Fruit fly (Drosophila melanogaster) whole organism, embryonic: ENCODE data around the gene CG33127.
A peak's percentile ranks its signal among the peaks of the same experiment; 100 is the strongest.

ENCODE experiments used
- Ada2b ChIP-seq: fragments of 200-800 bp; sonication (Bioruptor generic); IDR thresholded peaks from 2 replicates; pipeline ENCODE4 v1.3.6; 2022; ENCODE audit warnings: missing biosample characterization, missing genetic modification characterization
- Asciz ChIP-seq: fragments of 200-800 bp; sonication (Bioruptor generic); optimal IDR thresholded peaks from 2 replicates; lab custom pipeline; 2017; ENCODE audit warnings: missing biosample characterization, mild to moderate bottlenecking, missing genetic modification characterization, missing genetic modification reagents
- Atf-2 ChIP-seq: fragments of 200-800 bp; sonication (Bioruptor generic); optimal IDR thresholded peaks from 2 replicates; lab custom pipeline; 2016; ENCODE audit warnings: missing biosample characterization, missing genetic modification characterization
- Atf3 ChIP-seq: fragments of 200-800 bp; sonication (Bioruptor generic); optimal IDR thresholded peaks from 3 replicates; lab custom pipeline; 2016; ENCODE audit warnings: missing biosample characterization, missing genetic modification characterization
- Bdp1 ChIP-seq: fragments of 200-800 bp; sonication (Bioruptor generic); optimal IDR thresholded peaks from 3 replicates; lab custom pipeline; 2016; ENCODE audit warnings: missing biosample characterization, missing genetic modification characterization
- CG10274 ChIP-seq: fragments of 200-800 bp; sonication (Bioruptor generic); optimal IDR thresholded peaks from 3 replicates; lab custom pipeline; 2017; ENCODE audit warnings: missing biosample characterization, mild to moderate bottlenecking, missing genetic modification characterization
- CG11695 ChIP-seq: fragments of 200-800 bp; sonication (Bioruptor generic); IDR thresholded peaks from 3 replicates; pipeline ENCODE4 v1.3.6; 2022; ENCODE audit warnings: missing biosample characterization, missing genetic modification characterization
- CG12071 ChIP-seq: fragments of 200-800 bp; sonication (Bioruptor generic); optimal IDR thresholded peaks from 3 replicates; lab custom pipeline; 2018; ENCODE audit warnings: missing biosample characterization, mild to moderate bottlenecking, missing genetic modification characterization
- CG12942 ChIP-seq: fragments of 200-800 bp; sonication (Bioruptor generic); optimal IDR thresholded peaks from 3 replicates; lab custom pipeline; 2016; ENCODE audit warnings: missing biosample characterization, missing genetic modification characterization
- CG13123 ChIP-seq: fragments of 200-800 bp; sonication (Bioruptor generic); optimal IDR thresholded peaks from 2 replicates; lab custom pipeline; 2016; ENCODE audit warnings: missing biosample characterization, missing genetic modification characterization
- CG15011 ChIP-seq: fragments of 200-800 bp; sonication (Bioruptor generic); optimal IDR thresholded peaks from 3 replicates; lab custom pipeline; 2018; ENCODE audit warnings: missing biosample characterization, mild to moderate bottlenecking, missing genetic modification characterization
- CG1529 ChIP-seq: fragments of 200-800 bp; sonication (Bioruptor generic); optimal IDR thresholded peaks from 3 replicates; lab custom pipeline; 2018; ENCODE audit warnings: missing biosample characterization, missing genetic modification characterization
- CG15514 ChIP-seq: fragments of 200-800 bp; sonication (Bioruptor generic); optimal IDR thresholded peaks from 3 replicates; lab custom pipeline; 2017; ENCODE audit warnings: missing biosample characterization, missing genetic modification characterization, mild to moderate bottlenecking, moderate library complexity, missing genetic modification reagents
- CG16813 ChIP-seq: fragments of 200-800 bp; sonication (Bioruptor generic); IDR thresholded peaks from 3 replicates; pipeline ENCODE4 v1.3.6; 2022; ENCODE audit warnings: missing biosample characterization, missing genetic modification characterization; ENCODE audit not compliant: partially characterized antibody
- CG17361 ChIP-seq: fragments of 200-800 bp; sonication (Bioruptor generic); IDR thresholded peaks from 3 replicates; pipeline ENCODE4 v1.3.6; 2022; ENCODE audit warnings: missing biosample characterization, missing genetic modification characterization
- CG17829 ChIP-seq: fragments of 200-800 bp; optimal IDR thresholded peaks from 2 replicates; lab custom pipeline; 2019; ENCODE audit warnings: missing biosample characterization, mild to moderate bottlenecking, missing genetic modification characterization, moderate library complexity
- CG1832 ChIP-seq: fragments of 200-800 bp; sonication (Bioruptor generic); optimal IDR thresholded peaks from 2 replicates; lab custom pipeline; 2017; ENCODE audit warnings: missing biosample characterization, mild to moderate bottlenecking, missing genetic modification characterization, inconsistent platforms
- CG2116 ChIP-seq: fragments of 200-800 bp; sonication (Bioruptor generic); optimal IDR thresholded peaks from 3 replicates; lab custom pipeline; 2018; ENCODE audit warnings: missing biosample characterization, mild to moderate bottlenecking, missing genetic modification characterization
- CG2889 ChIP-seq: fragments of 200-800 bp; sonication (Bioruptor generic); IDR thresholded peaks from 3 replicates; pipeline ENCODE4 v1.3.6; 2022; ENCODE audit warnings: missing biosample characterization, missing genetic modification characterization
- CG5180 ChIP-seq: fragments of 200-800 bp; sonication (Bioruptor generic); optimal IDR thresholded peaks from 3 replicates; lab custom pipeline; 2017; ENCODE audit warnings: missing biosample characterization, missing genetic modification characterization, mild to moderate bottlenecking, moderate library complexity, missing genetic modification reagents
- CG6683 ChIP-seq: fragments of 200-800 bp; sonication (Bioruptor generic); optimal IDR thresholded peaks from 2 replicates; lab custom pipeline; 2017; ENCODE audit warnings: missing biosample characterization, mild to moderate bottlenecking, missing genetic modification characterization, missing genetic modification reagents
- CG6765 ChIP-seq: fragments of 200-800 bp; sonication (Bioruptor generic); optimal IDR thresholded peaks from 3 replicates; lab custom pipeline; 2017; ENCODE audit warnings: missing biosample characterization, mild to moderate bottlenecking, missing genetic modification characterization
- CG7271 ChIP-seq: fragments of 200-800 bp; sonication (Bioruptor generic); optimal IDR thresholded peaks from 2 replicates; lab custom pipeline; 2018; ENCODE audit warnings: missing biosample characterization, mild to moderate bottlenecking, missing genetic modification characterization, moderate library complexity
- CG8089 ChIP-seq: fragments of 200-800 bp; sonication (Bioruptor generic); optimal IDR thresholded peaks from 3 replicates; lab custom pipeline; 2016; ENCODE audit warnings: missing biosample characterization, missing genetic modification characterization
- CG8281 ChIP-seq: fragments of 200-800 bp; sonication (Bioruptor generic); optimal IDR thresholded peaks from 2 replicates; lab custom pipeline; 2018; ENCODE audit warnings: missing biosample characterization, mild to moderate bottlenecking, missing genetic modification characterization, moderate library complexity
- CG9609 ChIP-seq: fragments of 200-800 bp; sonication (Bioruptor generic); optimal IDR thresholded peaks from 3 replicates; lab custom pipeline; 2016; ENCODE audit warnings: missing biosample characterization, missing genetic modification characterization
- CG9797 ChIP-seq: fragments of 200-800 bp; sonication (Bioruptor generic); optimal IDR thresholded peaks from 3 replicates; lab custom pipeline; 2018; ENCODE audit warnings: missing biosample characterization, mild to moderate bottlenecking, missing genetic modification characterization
- Dfd ChIP-seq, 2 experiments: fragments of >200 bp; optimal IDR thresholded peaks; 2 replicates each; lab custom pipeline; 2017; ENCODE audit warnings: missing biosample characterization in 2 of 2, missing genetic modification characterization in 2 of 2
- Elba2 ChIP-seq: fragments of 200-800 bp; sonication (Bioruptor generic); optimal IDR thresholded peaks from 3 replicates; lab custom pipeline; 2016; ENCODE audit warnings: missing biosample characterization, missing genetic modification characterization
- H15 ChIP-seq: fragments of 200-800 bp; sonication (Bioruptor generic); IDR thresholded peaks from 3 replicates; pipeline ENCODE4 v1.3.6; 2022; ENCODE audit warnings: missing biosample characterization, missing genetic modification characterization
- Hr51 ChIP-seq, 2 experiments: fragments of 200-800 bp; sonication (Bioruptor generic); optimal IDR thresholded peaks; 2 replicates in 1 of 2; 3 replicates in 1 of 2; lab custom pipeline; 2016 to 2018; ENCODE audit warnings: missing biosample characterization in 2 of 2, missing genetic modification characterization in 2 of 2, mild to moderate bottlenecking in 1 of 2, moderate library complexity in 1 of 2
- Kr ChIP-seq: fragments of 200-800 bp; sonication (Bioruptor generic); optimal IDR thresholded peaks from 2 replicates; lab custom pipeline; 2017; ENCODE audit warnings: missing biosample characterization, mild to moderate bottlenecking, missing genetic modification characterization
- Meics ChIP-seq: fragments of 200-800 bp; sonication (Bioruptor generic); optimal IDR thresholded peaks from 2 replicates; lab custom pipeline; 2017; ENCODE audit warnings: missing biosample characterization, mild to moderate bottlenecking, missing genetic modification characterization
- Optix ChIP-seq: fragments of 200-800 bp; sonication (Bioruptor generic); IDR thresholded peaks from 3 replicates; pipeline ENCODE4 v1.3.6; 2022; ENCODE audit warnings: missing biosample characterization, missing genetic modification characterization
- PHDP ChIP-seq: fragments of 200-800 bp; sonication (Bioruptor generic); optimal IDR thresholded peaks from 3 replicates; lab custom pipeline; 2018; ENCODE audit warnings: missing biosample characterization, mild to moderate bottlenecking, missing genetic modification characterization, moderate library complexity
- ap ChIP-seq: fragments of 200-800 bp; sonication (Bioruptor generic); IDR thresholded peaks from 2 replicates; pipeline ENCODE4 v1.3.6; 2022; ENCODE audit warnings: missing biosample characterization, missing genetic modification characterization
- ara ChIP-seq: fragments of 200-800 bp; sonication (Bioruptor generic); IDR thresholded peaks from 2 replicates; pipeline ENCODE4 v1.3.6; 2022; ENCODE audit warnings: missing biosample characterization, missing genetic modification characterization
- chinmo ChIP-seq: fragments of 200-800 bp; sonication (Bioruptor generic); IDR thresholded peaks from 4 replicates; pipeline ENCODE4 v1.3.6; 2022; ENCODE audit warnings: missing biosample characterization, missing genetic modification characterization; ENCODE audit not compliant: partially characterized antibody
- dmrt99B ChIP-seq: fragments of 200-800 bp; sonication (Bioruptor generic); optimal IDR thresholded peaks from 2 replicates; lab custom pipeline; 2018; ENCODE audit warnings: missing biosample characterization, mild to moderate bottlenecking, missing genetic modification characterization, moderate library complexity
- dysf ChIP-seq: fragments of 200-800 bp; sonication (Bioruptor generic); IDR thresholded peaks from 3 replicates; pipeline ENCODE4 v1.3.6; 2022; ENCODE audit warnings: missing biosample characterization, missing genetic modification characterization
- exex ChIP-seq: fragments of 200-800 bp; sonication (Bioruptor generic); optimal IDR thresholded peaks from 4 replicates; lab custom pipeline; 2018; ENCODE audit warnings: missing biosample characterization, mild to moderate bottlenecking, missing genetic modification characterization, moderate library complexity
- jumu ChIP-seq: fragments of 200-800 bp; sonication (Bioruptor generic); optimal IDR thresholded peaks from 3 replicates; lab custom pipeline; 2016; ENCODE audit warnings: missing biosample characterization, missing genetic modification characterization
- nerfin-2 ChIP-seq: fragments of 200-800 bp; sonication (Bioruptor generic); IDR thresholded peaks from 2 replicates; pipeline ENCODE4 v1.3.6; 2022; ENCODE audit warnings: missing biosample characterization, missing genetic modification characterization; ENCODE audit not compliant: partially characterized antibody
- pan ChIP-seq, 4 experiments: fragments of >200 bp in 3 of 4; fragments of 200-800 bp in 1 of 4; sonication (Bioruptor generic) in 1 of 4; optimal IDR thresholded peaks in 3 of 4; IDR thresholded peaks in 1 of 4; 2 replicates each; pipeline versions ENCODE4 v1.3.6 to Lab custom; 2017 to 2022; ENCODE audit warnings: missing biosample characterization in 2 of 4, missing genetic modification characterization in 2 of 4, mixed read lengths in 1 of 4
- pnt ChIP-seq: fragments of 200-800 bp; sonication (Bioruptor generic); optimal IDR thresholded peaks from 3 replicates; lab custom pipeline; 2016; ENCODE audit warnings: missing biosample characterization, missing genetic modification characterization
- slou ChIP-seq: fragments of 200-800 bp; sonication (Bioruptor generic); optimal IDR thresholded peaks from 3 replicates; lab custom pipeline; 2016; ENCODE audit warnings: missing biosample characterization, missing genetic modification characterization
- tll ChIP-seq, 2 experiments: fragments of 200-800 bp in 1 of 2; fragments of >200 bp in 1 of 2; sonication (Bioruptor generic) in 1 of 2; optimal IDR thresholded peaks; 2 replicates each; lab custom pipeline; 2017 to 2019; ENCODE audit warnings: missing biosample characterization in 2 of 2, missing genetic modification characterization in 2 of 2, mild to moderate bottlenecking in 1 of 2, moderate library complexity in 1 of 2
- tna ChIP-seq: fragments of 200-800 bp; sonication (Bioruptor generic); IDR thresholded peaks from 2 replicates; pipeline ENCODE4 v1.3.6; 2022; ENCODE audit warnings: missing biosample characterization, missing genetic modification characterization; ENCODE audit not compliant: partially characterized antibody
- unc-4 ChIP-seq: fragments of 200-800 bp; sonication (Bioruptor generic); IDR thresholded peaks from 2 replicates; pipeline ENCODE4 v1.3.6; 2022; ENCODE audit warnings: missing biosample characterization, missing genetic modification characterization; ENCODE audit not compliant: partially characterized antibody

The CG33127 gene

DNA sequence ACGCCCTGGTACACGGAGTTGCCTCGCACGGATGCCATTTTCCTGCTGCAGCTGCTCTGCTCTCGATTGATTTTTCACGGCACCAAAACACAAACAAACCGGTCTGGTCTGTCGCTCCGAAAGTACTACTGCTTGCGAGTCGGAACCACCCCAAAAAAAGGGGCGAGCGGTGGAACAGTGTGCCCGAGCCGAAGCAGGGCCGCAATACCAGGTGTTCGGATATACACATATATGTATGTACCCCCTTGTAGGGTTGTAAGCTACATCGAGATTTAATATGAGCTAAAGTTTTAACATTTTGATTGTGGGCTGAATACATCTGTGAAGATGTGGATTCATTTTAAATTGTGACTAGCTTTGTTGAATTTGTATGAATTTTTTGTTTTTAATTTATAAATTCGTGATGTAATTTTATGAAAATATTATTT lies 36.3 kb upstream of the CG33127 start (continued):
- TF ChIP-seq CG8281 (tag; lab: Kevin White, UChicago), result no peak
- TF ChIP-seq ara, result no peak
- peak; percentile 97 for TF ChIP-seq CG15514 (GFP tag; lab: Kevin White, UChicago)
- peak; percentile 52 for TF ChIP-seq Asciz
- peak; percentile 63 for TF ChIP-seq CG17829 (tag; lab: Kevin White, UChicago)
- 0 out of 3 replicates have a peak, but pooled peaks have one; percentile 42 for TF ChIP-seq dysf (GFP tag; lab: Robert Waterston, UW)
- peak; percentile 43 for TF ChIP-seq CG12071 (GFP tag; lab: Kevin White, UChicago)
- TF ChIP-seq CG11695 (GFP tag; lab: Robert Waterston, UW), result no peak
- no peak for TF ChIP-seq slou (GFP tag; lab: Kevin White, UChicago)
- TF ChIP-seq CG2889 (GFP tag; lab: Robert Waterston, UW), result no peak
- TF ChIP-seq CG10274 (GFP tag; lab: Kevin White, UChicago), result no peak
- TF ChIP-seq Ada2b (GFP tag; lab: Robert Waterston, UW), result no peak
- no peak for TF ChIP-seq pan (optimal IDR thresholded peaks at IDR 0.05; lab: Kevin White, UChicago)
- TF ChIP-seq pan (GFP tag; optimal IDR thresholded peaks at IDR 0.05 in 1 of 2, IDR thresholded peaks at IDR 0.05 in 1 of 2), result no peak
- peak; percentile 27 for TF ChIP-seq CG8089 (GFP tag; lab: Kevin White, UChicago)
- no peak for TF ChIP-seq CG15011
- TF ChIP-seq CG1832 (GFP tag; lab: Kevin White, UChicago), result no peak
- TF ChIP-seq Optix (GFP tag; lab: Robert Waterston, UW), result no peak
- TF ChIP-seq Hr51 (GFP tag; optimal IDR thresholded peaks at IDR 0.05; lab: Kevin White, UChicago), result peak; percentile 47 to 56
- TF ChIP-seq Bdp1, result peak; percentile 38
- peak; percentile 71 for TF ChIP-seq CG2116
- TF ChIP-seq CG13123 (GFP tag; lab: Kevin White, UChicago), result no peak
- TF ChIP-seq unc-4 (GFP tag; lab: Robert Waterston, UW), result peak; percentile 43; the same call in 1 of the 2 replicates
- peak; percentile 8 for TF ChIP-seq Atf-2 (GFP tag; lab: Kevin White, UChicago)
- peak; percentile 93 for TF ChIP-seq CG9797
- no peak for TF ChIP-seq tll (GFP tag; optimal IDR thresholded peaks at IDR 0.05; lab: Kevin White, UChicago)
- TF ChIP-seq Atf3, result no peak
- no peak for TF ChIP-seq CG7271
- 0 out of 2 replicates have a peak, but pooled peaks have one; percentile 14 for TF ChIP-seq tna (GFP tag; lab: Robert Waterston, UW)
- TF ChIP-seq Meics (GFP tag; lab: Kevin White, UChicago), result peak; percentile 72
- peak; percentile 13 for TF ChIP-seq jumu (GFP tag; lab: Kevin White, UChicago)
- TF ChIP-seq CG6683 (GFP tag; lab: Kevin White, UChicago), result no peak
- TF ChIP-seq CG1529 (GFP tag; lab: Kevin White, UChicago), result no peak
- TF ChIP-seq CG5180, result peak; percentile 69
- TF ChIP-seq ap (GFP tag; lab: Robert Waterston, UW), result no peak
- TF ChIP-seq chinmo (GFP tag; lab: Robert Waterston, UW), result peak; percentile 5; the same call in 1 of the 4 replicates
- no peak for TF ChIP-seq Elba2 (GFP tag; lab: Kevin White, UChicago)
- peak; percentile 1 for TF ChIP-seq pnt (GFP tag; lab: Kevin White, UChicago)
- TF ChIP-seq CG12942 (GFP tag; lab: Kevin White, UChicago), result no peak
- no peak for TF ChIP-seq exex (tag; lab: Kevin White, UChicago)
- peak; percentile 70 for TF ChIP-seq PHDP (tag; lab: Kevin White, UChicago)
- no peak for TF ChIP-seq H15 (GFP tag; lab: Robert Waterston, UW)
- no peak for TF ChIP-seq CG6765 (GFP tag; lab: Kevin White, UChicago)
- TF ChIP-seq nerfin-2 (GFP tag; lab: Robert Waterston, UW), result no peak
- peak; percentile 36 for TF ChIP-seq dmrt99B
- TF ChIP-seq CG9609 (GFP tag; lab: Kevin White, UChicago), result no peak
- TF ChIP-seq CG16813 (GFP tag; lab: Robert Waterston, UW), result no peak
- 0 out of 3 replicates have a peak, but pooled peaks have one; percentile 33 for TF ChIP-seq CG17361 (GFP tag; lab: Robert Waterston, UW)
- TF ChIP-seq Dfd (GFP tag; optimal IDR thresholded peaks at IDR 0.05; lab: Kevin White, UChicago), result no peak
- no peak for TF ChIP-seq Kr (GFP tag; lab: Kevin White, UChicago)
